Fruit fly (Drosophila melanogaster) whole organism, prepupa: ENCODE data around the gene CG7368.

Experiments used
- CG10631 ChIP-seq: fragments of 200-800 bp; sonication (Bioruptor generic); optimal IDR thresholded peaks from 2 replicates; lab custom pipeline; 2016; ENCODE audit warnings: missing biosample characterization, missing genetic modification characterization
- CG11294 ChIP-seq: fragments of 200-800 bp; sonication (Bioruptor generic); IDR thresholded peaks from 2 replicates; pipeline ENCODE4 v1.3.6; 2022; ENCODE audit warnings: missing biosample characterization, missing genetic modification characterization
- CG15336 ChIP-seq: fragments of 200-800 bp; sonication (Bioruptor generic); IDR thresholded peaks from 2 replicates; pipeline ENCODE4 v1.3.6; 2022; ENCODE audit warnings: missing biosample characterization, missing genetic modification characterization
- CG1621 ChIP-seq: fragments of 200-800 bp; sonication (Bioruptor generic); optimal IDR thresholded peaks from 3 replicates; lab custom pipeline; 2018; ENCODE audit warnings: missing biosample characterization, mild to moderate bottlenecking, missing genetic modification characterization
- CG16779 ChIP-seq: fragments of 200-800 bp; sonication (Bioruptor generic); optimal IDR thresholded peaks from 3 replicates; lab custom pipeline; 2017; ENCODE audit warnings: missing biosample characterization, mild to moderate bottlenecking, missing genetic modification characterization
- CG31627 ChIP-seq: fragments of 200-800 bp; sonication (Bioruptor generic); optimal IDR thresholded peaks from 3 replicates; lab custom pipeline; 2016; ENCODE audit warnings: missing biosample characterization, missing genetic modification characterization
- CG32006 ChIP-seq: fragments of 200-800 bp; sonication (Bioruptor generic); optimal IDR thresholded peaks from 3 replicates; lab custom pipeline; 2017; ENCODE audit warnings: missing biosample characterization, mild to moderate bottlenecking, missing genetic modification characterization
- CG3919 ChIP-seq: fragments of 200-800 bp; sonication (Bioruptor generic); optimal IDR thresholded peaks from 3 replicates; lab custom pipeline; 2016; ENCODE audit warnings: missing biosample characterization, missing genetic modification characterization
- CG4318 ChIP-seq: fragments of 200-800 bp; sonication (Bioruptor generic); optimal IDR thresholded peaks from 3 replicates; lab custom pipeline; 2017; ENCODE audit warnings: missing biosample characterization, mild to moderate bottlenecking, missing genetic modification characterization
- CG6792 ChIP-seq: fragments of 200-800 bp; sonication (Bioruptor generic); optimal IDR thresholded peaks from 3 replicates; lab custom pipeline; 2016; ENCODE audit warnings: missing biosample characterization, missing genetic modification characterization
- CG6808 ChIP-seq: fragments of 200-800 bp; sonication (Bioruptor generic); optimal IDR thresholded peaks from 3 replicates; lab custom pipeline; 2017; ENCODE audit warnings: missing biosample characterization, missing genetic modification characterization, mild to moderate bottlenecking, moderate library complexity, missing genetic modification reagents
- CG7368 ChIP-seq: fragments of 200-800 bp; sonication (Bioruptor generic); optimal IDR thresholded peaks from 3 replicates; lab custom pipeline; 2016; ENCODE audit warnings: missing biosample characterization, missing genetic modification characterization
- CG8119 ChIP-seq: fragments of 200-800 bp; sonication (Bioruptor generic); IDR thresholded peaks from 3 replicates; pipeline ENCODE4 v1.3.6; 2022; ENCODE audit warnings: missing biosample characterization, missing genetic modification characterization
- CG8632 ChIP-seq: fragments of 200-800 bp; sonication (Bioruptor generic); optimal IDR thresholded peaks from 3 replicates; lab custom pipeline; 2016; ENCODE audit warnings: missing biosample characterization, missing genetic modification characterization
- CG9139 ChIP-seq: fragments of 200-800 bp; sonication (Bioruptor generic); optimal IDR thresholded peaks from 3 replicates; lab custom pipeline; 2017; ENCODE audit warnings: missing biosample characterization, mild to moderate bottlenecking, missing genetic modification characterization
- Eip78C ChIP-seq: fragments of 200-800 bp; sonication (Bioruptor generic); peaks from one replicate; lab custom pipeline; 2016; ENCODE audit warnings: missing biosample characterization, missing genetic modification characterization
- Eip93F ChIP-seq: fragments of 200-800 bp; sonication (Bioruptor generic); optimal IDR thresholded peaks from 2 replicates; lab custom pipeline; 2016; ENCODE audit warnings: missing biosample characterization, mild to moderate bottlenecking, missing genetic modification characterization
- Ets21C ChIP-seq: fragments of 200-800 bp; sonication (Bioruptor generic); optimal IDR thresholded peaks from 3 replicates; lab custom pipeline; 2016; ENCODE audit warnings: missing biosample characterization, missing genetic modification characterization
- Ets96B ChIP-seq: fragments of 200-800 bp; optimal IDR thresholded peaks from 2 replicates; lab custom pipeline; 2019; ENCODE audit warnings: missing biosample characterization, mild to moderate bottlenecking, missing genetic modification characterization, moderate library complexity
- Hr38 ChIP-seq: sonication (Bioruptor generic); optimal IDR thresholded peaks from 2 replicates; lab custom pipeline; 2016; ENCODE audit warnings: missing biosample characterization, missing genetic modification characterization
- Hr4 ChIP-seq: fragments of 200-800 bp; sonication (Bioruptor generic); optimal IDR thresholded peaks from 3 replicates; lab custom pipeline; 2016; ENCODE audit warnings: missing biosample characterization, missing genetic modification characterization
- Lpt ChIP-seq: fragments of 200-800 bp; sonication (Bioruptor generic); optimal IDR thresholded peaks from 3 replicates; lab custom pipeline; 2016; ENCODE audit warnings: missing biosample characterization, missing genetic modification characterization
- OdsH ChIP-seq: fragments of 200-800 bp; sonication (Bioruptor generic); optimal IDR thresholded peaks from 3 replicates; lab custom pipeline; 2016; ENCODE audit warnings: missing biosample characterization, missing genetic modification characterization
- Sox102F ChIP-seq: fragments of 200-800 bp; sonication (Bioruptor generic); optimal IDR thresholded peaks from 2 replicates; lab custom pipeline; 2016; ENCODE audit warnings: missing biosample characterization, mild to moderate bottlenecking, missing genetic modification characterization
- Sox14 ChIP-seq: fragments of 200-800 bp; sonication (Bioruptor generic); optimal IDR thresholded peaks from 3 replicates; lab custom pipeline; 2016; ENCODE audit warnings: missing biosample characterization, missing genetic modification characterization
- Sox15 ChIP-seq: fragments of 200-800 bp; sonication (Bioruptor generic); optimal IDR thresholded peaks from 3 replicates; lab custom pipeline; 2016; ENCODE audit warnings: missing biosample characterization, missing genetic modification characterization
- acj6 ChIP-seq: fragments of 200-800 bp; sonication (Bioruptor generic); optimal IDR thresholded peaks from 3 replicates; lab custom pipeline; 2016; ENCODE audit warnings: missing biosample characterization, missing genetic modification characterization
- cyc ChIP-seq: fragments of 200-800 bp; sonication (Bioruptor generic); optimal IDR thresholded peaks from 3 replicates; lab custom pipeline; 2016; ENCODE audit warnings: missing biosample characterization, missing genetic modification characterization
- dsx ChIP-seq: fragments of 200-800 bp; optimal IDR thresholded peaks from 3 replicates; lab custom pipeline; 2019; ENCODE audit warnings: missing biosample characterization, mild to moderate bottlenecking, missing genetic modification characterization, moderate library complexity; ENCODE audit not compliant: poor library complexity, severe bottlenecking
- fkh ChIP-seq: fragments of 200-800 bp; sonication (Bioruptor generic); optimal IDR thresholded peaks from 3 replicates; lab custom pipeline; 2017; ENCODE audit warnings: missing biosample characterization, mild to moderate bottlenecking, missing genetic modification characterization, moderate library complexity
- lz ChIP-seq: fragments of 200-800 bp; sonication (Bioruptor generic); optimal IDR thresholded peaks from 3 replicates; lab custom pipeline; 2016; ENCODE audit warnings: missing biosample characterization, missing genetic modification characterization
- net ChIP-seq: fragments of 200-800 bp; sonication (Bioruptor generic); optimal IDR thresholded peaks from 3 replicates; lab custom pipeline; 2016; ENCODE audit warnings: missing biosample characterization, missing genetic modification characterization
- pdm3 ChIP-seq: fragments of 200-800 bp; sonication (Bioruptor generic); optimal IDR thresholded peaks from 3 replicates; lab custom pipeline; 2016; ENCODE audit warnings: missing biosample characterization, missing genetic modification characterization
- salr ChIP-seq, 2 experiments: fragments of 200-800 bp; sonication (Bioruptor generic); optimal IDR thresholded peaks; 3 replicates each; lab custom pipeline; 2016 to 2018; ENCODE audit warnings: missing biosample characterization in 2 of 2, missing genetic modification characterization in 2 of 2, mild to moderate bottlenecking in 1 of 2
- spab ChIP-seq: fragments of 200-800 bp; sonication (Bioruptor generic); optimal IDR thresholded peaks from 2 replicates; lab custom pipeline; 2017; ENCODE audit warnings: missing biosample characterization, mild to moderate bottlenecking, missing genetic modification characterization, missing genetic modification reagents
- ss ChIP-seq, 2 experiments: fragments of 200-800 bp; sonication (Bioruptor generic); optimal IDR thresholded peaks; 2 replicates in 1 of 2; 3 replicates in 1 of 2; lab custom pipeline; 2017 to 2018; ENCODE audit warnings: mild to moderate bottlenecking in 2 of 2, missing biosample characterization in 2 of 2, missing genetic modification characterization in 2 of 2, moderate library complexity in 1 of 2
- svp ChIP-seq: fragments of 200-800 bp; sonication (Bioruptor generic); peaks from one replicate; lab custom pipeline; 2016; ENCODE audit warnings: missing biosample characterization, missing genetic modification characterization
- vri ChIP-seq: fragments of 200-800 bp; sonication (Bioruptor generic); optimal IDR thresholded peaks from 3 replicates; lab custom pipeline; 2016; ENCODE audit warnings: missing biosample characterization, mild to moderate bottlenecking, missing genetic modification characterization

Gene CG7368

DNA sequence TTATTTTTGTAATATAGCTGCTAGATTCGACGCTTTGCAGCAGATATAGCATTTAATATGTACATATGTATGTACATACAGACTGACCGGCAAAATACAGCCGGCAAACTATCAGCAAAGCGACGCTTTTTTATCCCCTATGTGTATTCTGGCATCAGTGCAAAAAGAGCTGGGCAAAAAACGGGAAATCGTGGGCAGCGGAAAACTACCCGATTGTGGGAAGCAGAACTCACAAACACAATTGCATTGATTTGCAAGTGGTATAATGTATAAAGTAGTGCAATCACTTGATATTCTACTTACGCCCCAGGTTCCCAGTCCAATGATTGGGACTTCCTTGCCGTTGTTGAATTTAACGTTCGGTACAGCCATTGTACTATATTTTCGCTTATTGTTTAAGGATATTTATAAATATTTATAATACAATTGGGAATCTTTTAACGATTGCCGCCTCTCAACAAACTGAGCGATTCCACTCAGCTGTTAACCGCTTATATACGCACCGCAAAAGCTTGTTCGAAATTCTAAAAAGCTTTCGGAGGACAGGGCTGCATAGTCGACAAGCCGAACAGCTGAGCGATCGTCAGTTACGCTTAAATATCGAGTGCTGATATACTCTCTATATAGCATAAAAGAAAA lies 26.4 kb downstream of the CG7368 start (continued):
- peak; percentile 64 for TF ChIP-seq Eip93F (GFP tag; lab: Kevin White, UChicago)
- TF ChIP-seq vri (GFP tag; lab: Kevin White, UChicago): peak; percentile 3
- no peak for TF ChIP-seq Ets96B (tag; lab: Kevin White, UChicago)
- TF ChIP-seq OdsH (GFP tag; lab: Kevin White, UChicago): no peak
- TF ChIP-seq CG16779: peak; percentile 4
- no peak for TF ChIP-seq spab
- no peak for TF ChIP-seq Ets21C (GFP tag; lab: Kevin White, UChicago)
- TF ChIP-seq cyc (GFP tag; lab: Kevin White, UChicago): no peak
- peak; percentile 35 for TF ChIP-seq dsx (GFP tag; lab: Kevin White, UChicago)
- TF ChIP-seq CG31627: no peak
- no peak; the same call in 2 of the 3 replicates for TF ChIP-seq CG8119 (GFP tag; lab: Robert Waterston, UW)
- TF ChIP-seq CG9139: peak; percentile 18
- no peak for TF ChIP-seq CG8632 (GFP tag; lab: Kevin White, UChicago)
- TF ChIP-seq acj6 (GFP tag; lab: Kevin White, UChicago): no peak
- TF ChIP-seq CG11294 (GFP tag; lab: Robert Waterston, UW): no peak
- TF ChIP-seq pdm3: no peak
- no peak for TF ChIP-seq Hr4 (GFP tag; lab: Kevin White, UChicago)
- peak; percentile 17 for TF ChIP-seq CG6808
- no peak for TF ChIP-seq Lpt (GFP tag; lab: Kevin White, UChicago)
- peak; percentile 50 for TF ChIP-seq svp (GFP tag; lab: Kevin White, UChicago)
- TF ChIP-seq Sox15 (GFP tag; lab: Kevin White, UChicago): no peak
- TF ChIP-seq Eip78C (GFP tag; lab: Kevin White, UChicago): peak; percentile 66
- TF ChIP-seq CG3919: no peak
- peak; percentile 42 to 53 for TF ChIP-seq ss (GFP tag; optimal IDR thresholded peaks at IDR 0.05; lab: Kevin White, UChicago)

dm6 chr3L:11624281-11624680 lies 27.3 kb downstream of the CG7368 start, which contains the start of gene Akr1B:
TSS of gene Akr1B (minus strand) at chr3L:11624381.
- TF ChIP-seq fkh (GFP tag; lab: Kevin White, UChicago): no peak
- no peak for TF ChIP-seq Ets96B (tag; lab: Kevin White, UChicago)
- TF ChIP-seq acj6 (GFP tag; lab: Kevin White, UChicago): no peak
- no peak for TF ChIP-seq CG11294 (GFP tag; lab: Robert Waterston, UW)
- no peak for TF ChIP-seq Eip93F (GFP tag; lab: Kevin White, UChicago)
- TF ChIP-seq Sox14: no peak
- TF ChIP-seq CG9139: no peak
- TF ChIP-seq CG6792 (GFP tag; lab: Kevin White, UChicago): no peak
- TF ChIP-seq CG1621 (tag; lab: Kevin White, UChicago): no peak
- TF ChIP-seq Lpt (GFP tag; lab: Kevin White, UChicago): no peak
- TF ChIP-seq OdsH (GFP tag; lab: Kevin White, UChicago): no peak

dm6 chr3L:11625634-11626175 lies 28.7 kb downstream of the CG7368 start, which contains the start of gene CG6083:
TSS of gene CG6083 (minus strand) at chr3L:11626125.
- no peak for TF ChIP-seq net
- TF ChIP-seq Sox14: no peak
- TF ChIP-seq Sox102F (GFP tag; lab: Kevin White, UChicago): no peak
- no peak for TF ChIP-seq Hr38 (GFP tag; lab: Kevin White, UChicago)
- TF ChIP-seq Ets96B (tag; lab: Kevin White, UChicago): no peak
- TF ChIP-seq CG15336 (GFP tag; lab: Robert Waterston, UW): no peak
- TF ChIP-seq CG7368 (GFP tag; lab: Kevin White, UChicago): no peak
- no peak for TF ChIP-seq CG10631 (GFP tag; lab: Kevin White, UChicago)
- TF ChIP-seq CG4318 (GFP tag; lab: Kevin White, UChicago): no peak
- TF ChIP-seq acj6 (GFP tag; lab: Kevin White, UChicago): no peak
- no peak for TF ChIP-seq OdsH (GFP tag; lab: Kevin White, UChicago)
- TF ChIP-seq Lpt (GFP tag; lab: Kevin White, UChicago): no peak
- TF ChIP-seq salr (GFP tag; optimal IDR thresholded peaks at IDR 0.05; lab: Kevin White, UChicago): no peak
- TF ChIP-seq lz (GFP tag; lab: Kevin White, UChicago): no peak
- TF ChIP-seq CG32006 (GFP tag; lab: Kevin White, UChicago): no peak
- TF ChIP-seq CG8119 (GFP tag; lab: Robert Waterston, UW): no peak
- no peak for TF ChIP-seq svp (GFP tag; lab: Kevin White, UChicago)
